Fruit fly (Drosophila melanogaster): ENCODE results near the gene CG15375.

DNA sequence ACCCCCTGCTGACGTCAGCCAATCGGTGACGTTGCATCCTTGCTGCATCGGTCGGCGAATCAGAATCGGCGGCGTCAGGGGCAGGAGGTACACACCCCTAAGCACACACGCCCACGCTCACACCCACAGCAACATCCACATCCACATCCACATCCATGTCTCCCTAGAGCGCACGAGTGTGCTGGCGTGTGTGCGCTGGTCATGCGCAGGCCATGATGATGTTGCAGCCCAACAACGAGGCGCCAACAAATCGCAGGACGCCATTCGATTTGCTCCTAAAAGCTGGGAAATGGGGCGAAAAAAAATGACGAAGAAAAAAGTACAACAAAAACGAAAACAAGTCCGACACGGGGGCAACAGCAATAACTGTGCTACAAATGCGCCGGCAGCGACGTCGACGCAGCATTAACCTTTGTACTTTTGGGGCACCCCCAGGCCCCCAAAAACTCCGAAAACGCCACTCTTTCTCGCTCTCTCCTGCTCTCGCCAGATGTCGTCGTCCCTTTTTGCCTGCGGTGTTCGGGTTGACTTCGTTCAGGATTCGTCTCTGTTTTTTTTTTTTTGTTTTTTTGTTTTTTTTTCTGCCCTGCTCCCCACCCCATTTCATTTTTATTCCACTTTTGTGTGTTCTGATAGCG lies 12.0 kb upstream of the CG15375 start:
- TF ChIP-seq Eip78C (GFP tag), result no peak
- TF ChIP-seq Lpt (GFP tag; optimal IDR thresholded peaks at IDR 0.05), result no peak
- no peak for TF ChIP-seq vri (GFP tag; optimal IDR thresholded peaks at IDR 0.05)
- no peak for TF ChIP-seq Hr39 (GFP tag; optimal IDR thresholded peaks at IDR 0.05)
- no peak for TF ChIP-seq Gug (GFP tag; IDR thresholded peaks at IDR 0.05)

All from whole organism, prepupa.